Worm (Caenorhabditis elegans) whole organism, midembryonic: ENCODE data around the gene C01C4.3.

Source experiments
- T22C8.4 ChIP-seq: fragments of 200-800 bp; sonication (Bioruptor generic); IDR thresholded peaks from 2 replicates; pipeline ENCODE4 v1.3.6; 2022; ENCODE audit warnings: missing genetic modification characterization, missing compliant biosample characterization
- cog-1 ChIP-seq: sonication (generic microtip); optimal IDR thresholded peaks from 2 replicates; lab custom pipeline; 2016; ENCODE audit warnings: missing genetic modification characterization, missing compliant biosample characterization
- flt-1 ChIP-seq: fragments of 200-800 bp; sonication (Bioruptor generic); IDR thresholded peaks from 2 replicates; pipeline ENCODE4 v1.3.6; 2022; ENCODE audit warnings: missing genetic modification characterization, missing compliant biosample characterization
- klf-2 ChIP-seq: fragments of 200-800 bp; sonication (Bioruptor generic); conservative IDR thresholded peaks from 2 replicates; pipeline ENCODE4 v1.3.6; 2022; ENCODE audit warnings: missing genetic modification reagents, missing genetic modification characterization, missing compliant biosample characterization
- med-1 ChIP-seq: sonication (generic microtip); optimal IDR thresholded peaks from 2 replicates; lab custom pipeline; 2017; ENCODE audit warnings: missing genetic modification characterization, mild to moderate bottlenecking, missing compliant biosample characterization, antibody characterized with exemption, missing genetic modification reagents; ENCODE audit not compliant: insufficient read depth
- ref-1 ChIP-seq: fragments of 200-800 bp; sonication (Bioruptor generic); conservative IDR thresholded peaks from 2 replicates; pipeline ENCODE4 v1.3.6; 2022; ENCODE audit warnings: missing genetic modification reagents, missing genetic modification characterization, missing compliant biosample characterization
- tab-1 ChIP-seq: fragments of 200-800 bp; sonication (Bioruptor generic); IDR thresholded peaks from 2 replicates; pipeline ENCODE4 v1.3.6; 2022; ENCODE audit warnings: missing genetic modification characterization, missing compliant biosample characterization
- ztf-23 ChIP-seq: fragments of 200-800 bp; sonication (Bioruptor generic); IDR thresholded peaks from 2 replicates; pipeline ENCODE4 v1.3.6; 2022; ENCODE audit warnings: missing genetic modification reagents, missing genetic modification characterization, missing compliant biosample characterization
- ztf-29 ChIP-seq: fragments of 200-800 bp; sonication (Bioruptor generic); IDR thresholded peaks from 2 replicates; pipeline ENCODE4 v1.3.6; 2022; ENCODE audit warnings: missing genetic modification reagents, missing genetic modification characterization, missing compliant biosample characterization

- TF ChIP-seq klf-2 (GFP tag; lab: Robert Waterston, UW) (no peak), T22C8.4 (GFP tag; lab: Robert Waterston, UW) (no peak), flt-1 (GFP tag; lab: Robert Waterston, UW) (no peak), cog-1 (no peak), ztf-23 (no peak), ztf-29 (GFP tag; lab: Robert Waterston, UW) (no peak), med-1 (GFP tag; lab: Kevin White, UChicago) (no peak), ref-1 (GFP tag; lab: Robert Waterston, UW) (no peak), tab-1 (GFP tag; lab: Robert Waterston, UW) (no peak)
Measured at ce11 chrX:3701861-3702260, 5.2 kb downstream of the C01C4.3 start.
